Worm (Caenorhabditis elegans): ENCODE measurements around the gene F54D5.23.

DNA sequence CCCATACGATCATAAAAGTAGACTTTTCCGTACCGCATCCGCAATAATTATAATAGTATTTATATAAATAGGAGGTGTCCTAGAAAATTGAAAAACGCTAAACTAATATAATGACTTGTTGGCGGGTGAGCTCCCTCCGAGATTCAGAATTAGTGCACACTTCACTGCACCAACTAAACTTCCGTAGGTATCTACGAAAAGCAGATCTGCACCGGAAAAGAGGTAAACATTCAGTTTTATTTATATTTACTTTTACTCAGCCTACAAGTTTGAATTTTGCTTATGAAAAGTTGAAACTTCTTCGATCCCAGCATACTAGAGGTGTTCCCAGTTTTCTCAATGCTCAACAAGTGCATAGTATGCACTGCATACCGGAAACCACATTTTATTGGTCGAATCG lies 22.9 kb upstream of the F54D5.23 start, which contains the start of gene F07A11.1:
- TF ChIP-seq nhr-237 (tag; optimal IDR thresholded peaks at IDR 0.05) (no peak), pha-4 (tag; optimal IDR thresholded peaks at IDR 0.05) (no peak), mab-5 (tag; optimal IDR thresholded peaks at IDR 0.05) (no peak), zip-8 (tag; optimal IDR thresholded peaks at IDR 0.05) (no peak), nhr-76 (tag; optimal IDR thresholded peaks at IDR 0.05) (no peak), ces-1 (GFP tag; optimal IDR thresholded peaks at IDR 0.05) (no peak), mls-2 (tag; optimal IDR thresholded peaks at IDR 0.05) (no peak), unc-39 (tag; optimal IDR thresholded peaks at IDR 0.05) (no peak), snpc-4 (tag; optimal IDR thresholded peaks at IDR 0.05) (no peak), blmp-1 (tag; optimal IDR thresholded peaks at IDR 0.05) (no peak), unc-62 (GFP tag; optimal IDR thresholded peaks at IDR 0.05) (no peak), nhr-2 (tag; optimal IDR thresholded peaks at IDR 0.05) (no peak), sptf-1 (tag; optimal IDR thresholded peaks at IDR 0.05) (no peak), ceh-43 (GFP tag; optimal IDR thresholded peaks at IDR 0.05) (no peak)
